Fruit fly (Drosophila melanogaster): Measurements from ENCODE around the gene CG31296.
A peak's percentile ranks its signal among the peaks of the same experiment; 100 is the strongest.

Gene CG31296

DNA sequence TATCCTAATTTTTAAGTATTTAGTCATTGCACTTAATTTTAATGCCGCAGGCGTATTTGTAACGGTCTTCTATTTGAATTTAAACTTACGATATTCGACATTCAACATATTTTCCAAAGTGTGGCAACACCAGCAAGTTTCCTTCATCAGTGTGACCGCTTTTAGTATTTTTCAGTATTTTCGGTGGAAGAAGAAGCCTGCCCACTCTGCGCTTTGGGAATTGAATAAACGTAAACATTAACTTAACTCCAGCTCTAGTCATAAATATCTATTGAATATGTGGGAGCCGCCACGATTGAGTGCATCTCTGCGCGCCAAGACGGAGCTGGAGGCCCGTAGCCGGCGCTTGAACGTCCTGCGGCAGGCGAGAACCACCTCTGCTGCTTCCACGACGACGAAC lies 45.4 kb downstream of the CG31296 start, which contains the start of gene obe (continued):
- TF ChIP-seq lbe (GFP tag; optimal IDR thresholded peaks at IDR 0.05), result no peak
- no peak for TF ChIP-seq cato (GFP tag; optimal IDR thresholded peaks at IDR 0.05; ENCODE audit: borderline replicate concordance)
- no peak for TF ChIP-seq her (GFP tag; optimal IDR thresholded peaks at IDR 0.05)
- TF ChIP-seq vvl (GFP tag; IDR thresholded peaks at IDR 0.05), result peak; percentile 17; the same call in 1 of the 2 replicates
- TF ChIP-seq Atf6 (GFP tag; IDR thresholded peaks at IDR 0.05), result no peak
- TF ChIP-seq CG6683 (GFP tag; optimal IDR thresholded peaks at IDR 0.05), result no peak
- TF ChIP-seq Sox100B (GFP tag; optimal IDR thresholded peaks at IDR 0.05), result no peak
- TF ChIP-seq Tbp (GFP tag; optimal IDR thresholded peaks at IDR 0.05), result no peak
- peak; percentile 58 for TF ChIP-seq CTCF (GFP tag; optimal IDR thresholded peaks at IDR 0.05)
- no peak for TF ChIP-seq az2 (GFP tag; optimal IDR thresholded peaks at IDR 0.05)
- TF ChIP-seq CG31365 (tag; optimal IDR thresholded peaks at IDR 0.05), result no peak
- TF ChIP-seq gfzf (GFP tag; optimal IDR thresholded peaks at IDR 0.05), result peak; percentile 68
- TF ChIP-seq hth (optimal IDR thresholded peaks at IDR 0.05), result no peak
- TF ChIP-seq CG1233 (GFP tag; optimal IDR thresholded peaks at IDR 0.05), result no peak
- no peak for TF ChIP-seq CG7271 (tag; optimal IDR thresholded peaks at IDR 0.05)
- no peak for TF ChIP-seq hb (GFP tag; IDR thresholded peaks at IDR 0.05; ENCODE audit: partially characterized antibody)
- TF ChIP-seq CG11247 (GFP tag; IDR thresholded peaks at IDR 0.05), result no peak
- TF ChIP-seq Taf1 (GFP tag; IDR thresholded peaks at IDR 0.05), result no peak
- TF ChIP-seq schlank (tag; optimal IDR thresholded peaks at IDR 0.05), result no peak
- peak; percentile 61 for TF ChIP-seq CG17186 (GFP tag; optimal IDR thresholded peaks at IDR 0.05)
- TF ChIP-seq CG5245 (GFP tag; optimal IDR thresholded peaks at IDR 0.05), result no peak
- TF ChIP-seq bbx (GFP tag; IDR thresholded peaks at IDR 0.05; ENCODE audit: partially characterized antibody), result no peak
- TF ChIP-seq CG17361 (GFP tag; IDR thresholded peaks at IDR 0.05), result no peak
- no peak for TF ChIP-seq ap (GFP tag; IDR thresholded peaks at IDR 0.05)
- no peak for TF ChIP-seq E2f1 (GFP tag; IDR thresholded peaks at IDR 0.05)
- no peak for TF ChIP-seq Hr39 (optimal IDR thresholded peaks at IDR 0.05)
- TF ChIP-seq Awh (GFP tag; IDR thresholded peaks at IDR 0.05), result no peak
- no peak for TF ChIP-seq NfI (GFP tag; optimal IDR thresholded peaks at IDR 0.05)
- no peak for TF ChIP-seq CG14441 (GFP tag; IDR thresholded peaks at IDR 0.05)
- no peak for TF ChIP-seq hbn (GFP tag; IDR thresholded peaks at IDR 0.05; ENCODE audit: partially characterized antibody)
- TF ChIP-seq NC2α (GFP tag; optimal IDR thresholded peaks at IDR 0.05), result no peak
- TF ChIP-seq btn (GFP tag; optimal IDR thresholded peaks at IDR 0.05), result no peak
- no peak for TF ChIP-seq abd-A (tag; optimal IDR thresholded peaks at IDR 0.05)
- TF ChIP-seq mam (GFP tag; optimal IDR thresholded peaks at IDR 0.05), result no peak
- no peak for TF ChIP-seq chif (GFP tag; optimal IDR thresholded peaks at IDR 0.05)
- TF ChIP-seq psq (GFP tag; optimal IDR thresholded peaks at IDR 0.05), result no peak
- no peak for TF ChIP-seq CkIIα-i1 (GFP tag; IDR thresholded peaks at IDR 0.05)
- TF ChIP-seq CG2116 (GFP tag; optimal IDR thresholded peaks at IDR 0.05), result peak; percentile 24
- no peak for TF ChIP-seq Hand (GFP tag; optimal IDR thresholded peaks at IDR 0.05)
- no peak for TF ChIP-seq MTF-1 (GFP tag; optimal IDR thresholded peaks at IDR 0.05; ENCODE audit: borderline replicate concordance)
- no peak for TF ChIP-seq CG12744 (GFP tag; optimal IDR thresholded peaks at IDR 0.05)
- no peak for TF ChIP-seq Doc2 (GFP tag; IDR thresholded peaks at IDR 0.05)
- no peak for TF ChIP-seq CG2678 (tag; optimal IDR thresholded peaks at IDR 0.05)
- TF ChIP-seq Oaz (GFP tag; IDR thresholded peaks at IDR 0.05), result no peak
- no peak for TF ChIP-seq CG4404 (GFP tag; IDR thresholded peaks at IDR 0.05)
- TF ChIP-seq H15 (GFP tag; IDR thresholded peaks at IDR 0.05), result no peak
- TF ChIP-seq sqz (GFP tag; optimal IDR thresholded peaks at IDR 0.05), result no peak
- no peak for TF ChIP-seq kah (GFP tag; optimal IDR thresholded peaks at IDR 0.05)
- TF ChIP-seq ftz-f1 (GFP tag; optimal IDR thresholded peaks at IDR 0.05), result no peak
- no peak for TF ChIP-seq row (GFP tag; IDR thresholded peaks at IDR 0.05)
- TF ChIP-seq CG8281 (tag; optimal IDR thresholded peaks at IDR 0.05), result no peak
- no peak for TF ChIP-seq Sry-β (GFP tag; optimal IDR thresholded peaks at IDR 0.05)
- no peak for TF ChIP-seq Nf-YA (GFP tag; IDR thresholded peaks at IDR 0.05)
- no peak for TF ChIP-seq CG15269 (tag; optimal IDR thresholded peaks at IDR 0.05)
